Fruit fly (Drosophila melanogaster) whole organism, embryonic: ENCODE measurements around the gene CG42833.

Experiments used
- CG10543 ChIP-seq: fragments of 200-800 bp; sonication (Bioruptor generic); optimal IDR thresholded peaks from 3 replicates; lab custom pipeline; 2017; ENCODE audit warnings: missing biosample characterization, mild to moderate bottlenecking, missing genetic modification characterization, moderate library complexity
- CG10654 ChIP-seq: fragments of 200-800 bp; sonication (Bioruptor generic); optimal IDR thresholded peaks from 2 replicates; lab custom pipeline; 2016; ENCODE audit warnings: missing biosample characterization, missing genetic modification characterization
- CG11504 ChIP-seq: fragments of 200-800 bp; sonication (Bioruptor generic); optimal IDR thresholded peaks from 3 replicates; lab custom pipeline; 2019; ENCODE audit warnings: missing biosample characterization, mild to moderate bottlenecking, missing genetic modification characterization, moderate library complexity
- CG12104 ChIP-seq: fragments of 200-800 bp; sonication (Bioruptor generic); optimal IDR thresholded peaks from 3 replicates; lab custom pipeline; 2016; ENCODE audit warnings: missing biosample characterization, missing genetic modification characterization
- CG12391 ChIP-seq: fragments of 200-800 bp; sonication (Bioruptor generic); optimal IDR thresholded peaks from 3 replicates; lab custom pipeline; 2018; ENCODE audit warnings: missing biosample characterization, mild to moderate bottlenecking, missing genetic modification characterization, moderate library complexity
- CG15073 ChIP-seq: fragments of 200-800 bp; sonication (Bioruptor generic); optimal IDR thresholded peaks from 2 replicates; lab custom pipeline; 2016; ENCODE audit warnings: missing biosample characterization, missing genetic modification characterization
- CG16779 ChIP-seq: fragments of 200-800 bp; sonication (Bioruptor generic); IDR thresholded peaks from 2 replicates; pipeline ENCODE4 v1.3.6; 2022; ENCODE audit warnings: missing biosample characterization, missing genetic modification characterization
- CG17829 ChIP-seq: fragments of 200-800 bp; optimal IDR thresholded peaks from 2 replicates; lab custom pipeline; 2019; ENCODE audit warnings: missing biosample characterization, mild to moderate bottlenecking, missing genetic modification characterization, moderate library complexity
- CG18599 ChIP-seq: fragments of 200-800 bp; sonication (Bioruptor generic); optimal IDR thresholded peaks from 3 replicates; lab custom pipeline; 2017; ENCODE audit warnings: missing biosample characterization, missing genetic modification characterization, mild to moderate bottlenecking, moderate library complexity, missing genetic modification reagents
- CG31365 ChIP-seq: fragments of 200-800 bp; sonication (Bioruptor generic); optimal IDR thresholded peaks from 2 replicates; lab custom pipeline; 2018; ENCODE audit warnings: missing biosample characterization, mild to moderate bottlenecking, missing genetic modification characterization
- CG4282 ChIP-seq: fragments of 200-800 bp; sonication (Bioruptor generic); optimal IDR thresholded peaks from 2 replicates; lab custom pipeline; 2016; ENCODE audit warnings: missing biosample characterization, missing genetic modification characterization
- CG4730 ChIP-seq: fragments of 200-800 bp; sonication (Bioruptor generic); IDR thresholded peaks from 2 replicates; pipeline ENCODE4 v1.3.6; 2022; ENCODE audit warnings: missing biosample characterization, missing genetic modification characterization
- CG7271 ChIP-seq: fragments of 200-800 bp; sonication (Bioruptor generic); optimal IDR thresholded peaks from 2 replicates; lab custom pipeline; 2018; ENCODE audit warnings: missing biosample characterization, mild to moderate bottlenecking, missing genetic modification characterization, moderate library complexity
- CG8359 ChIP-seq: fragments of 200-800 bp; sonication (Bioruptor generic); optimal IDR thresholded peaks from 2 replicates; lab custom pipeline; 2017; ENCODE audit warnings: missing biosample characterization, mild to moderate bottlenecking, missing genetic modification characterization, borderline replicate concordance
- CG8478 ChIP-seq: fragments of >200 bp; optimal IDR thresholded peaks from 2 replicates; lab custom pipeline; 2018
- CG9215 ChIP-seq: fragments of 200-800 bp; sonication (Bioruptor generic); IDR thresholded peaks from 2 replicates; pipeline ENCODE4 v1.3.6; 2022; ENCODE audit warnings: missing biosample characterization, missing genetic modification characterization
- CkIIα-i1 ChIP-seq: fragments of 200-800 bp; sonication (Bioruptor generic); IDR thresholded peaks from 2 replicates; pipeline ENCODE4 v1.3.6; 2022; ENCODE audit warnings: missing biosample characterization, missing genetic modification characterization
- Dref ChIP-seq: fragments of 200-800 bp; sonication (Bioruptor generic); IDR thresholded peaks from 2 replicates; pipeline ENCODE4 v1.3.6; 2022; ENCODE audit warnings: missing biosample characterization, missing genetic modification characterization
- E2f2 ChIP-seq: fragments of 200-800 bp; sonication (Bioruptor generic); IDR thresholded peaks from 2 replicates; pipeline ENCODE4 v1.3.6; 2022; ENCODE audit warnings: missing biosample characterization, missing genetic modification characterization
- Fer1 ChIP-seq: fragments of 200-800 bp; sonication (Bioruptor generic); optimal IDR thresholded peaks from 2 replicates; lab custom pipeline; 2017; ENCODE audit warnings: missing biosample characterization, mild to moderate bottlenecking, missing genetic modification characterization
- H15 ChIP-seq: fragments of 200-800 bp; sonication (Bioruptor generic); IDR thresholded peaks from 3 replicates; pipeline ENCODE4 v1.3.6; 2022; ENCODE audit warnings: missing biosample characterization, missing genetic modification characterization
- HmgD ChIP-seq: fragments of 200-800 bp; sonication (Bioruptor generic); optimal IDR thresholded peaks from 3 replicates; lab custom pipeline; 2016; ENCODE audit warnings: missing biosample characterization, missing genetic modification characterization
- Hsf ChIP-seq: fragments of 200-800 bp; sonication (Bioruptor generic); optimal IDR thresholded peaks from 3 replicates; lab custom pipeline; 2016; ENCODE audit warnings: missing biosample characterization, missing genetic modification characterization
- Lhr ChIP-seq: fragments of 200-800 bp; sonication (Bioruptor generic); optimal IDR thresholded peaks from 3 replicates; lab custom pipeline; 2017; ENCODE audit warnings: mild to moderate bottlenecking, missing biosample characterization, missing genetic modification reagents, missing genetic modification characterization
- MBD-R2 ChIP-seq: fragments of 200-800 bp; sonication (Bioruptor generic); IDR thresholded peaks from 2 replicates; pipeline ENCODE4 v1.3.6; 2022; ENCODE audit warnings: missing biosample characterization, missing genetic modification characterization
- Med ChIP-seq: fragments of 200-800 bp; sonication (Bioruptor generic); peaks from one replicate; lab custom pipeline; 2016; ENCODE audit warnings: missing biosample characterization, missing genetic modification characterization, mild to moderate bottlenecking, inconsistent platforms, moderate library complexity
- NK7.1 ChIP-seq: fragments of 200-800 bp; sonication (Bioruptor generic); optimal IDR thresholded peaks from 3 replicates; lab custom pipeline; 2016; ENCODE audit warnings: missing biosample characterization, missing genetic modification characterization
- Opbp ChIP-seq: fragments of 200-800 bp; sonication (Bioruptor generic); IDR thresholded peaks from 3 replicates; pipeline ENCODE4 v1.3.6; 2022; ENCODE audit warnings: missing biosample characterization, missing genetic modification characterization; ENCODE audit not compliant: partially characterized antibody
- Stat92E ChIP-seq, 3 experiments: fragments of >200 bp in 2 of 3; fragments of 200-800 bp in 1 of 3; sonication (Bioruptor generic) in 1 of 3; optimal IDR thresholded peaks; 2 replicates each; lab custom pipeline; 2017 to 2019; ENCODE audit warnings: missing biosample characterization in 3 of 3, missing genetic modification characterization in 3 of 3, mild to moderate bottlenecking in 1 of 3, moderate library complexity in 1 of 3
- Vsx1 ChIP-seq: fragments of 200-800 bp; sonication (Bioruptor generic); optimal IDR thresholded peaks from 2 replicates; lab custom pipeline; 2017; ENCODE audit warnings: missing biosample characterization, mild to moderate bottlenecking, missing genetic modification characterization, missing genetic modification reagents
- chif ChIP-seq, 2 experiments: fragments of 200-800 bp; sonication (Bioruptor generic); optimal IDR thresholded peaks; 3 replicates each; lab custom pipeline; 2016; ENCODE audit warnings: missing biosample characterization in 2 of 2, missing genetic modification characterization in 2 of 2
- ci ChIP-seq: fragments of 200-800 bp; sonication (Bioruptor generic); IDR thresholded peaks from 3 replicates; pipeline ENCODE4 v1.3.6; 2022; ENCODE audit warnings: missing biosample characterization, missing genetic modification characterization
- da ChIP-seq: fragments of 200-800 bp; sonication (Bioruptor generic); optimal IDR thresholded peaks from 2 replicates; lab custom pipeline; 2016; ENCODE audit warnings: missing biosample characterization, missing genetic modification characterization
- dati ChIP-seq: fragments of 200-800 bp; sonication (Bioruptor generic); IDR thresholded peaks from 2 replicates; pipeline ENCODE4 v1.3.6; 2022; ENCODE audit warnings: missing biosample characterization, missing genetic modification characterization
- dpn ChIP-seq, 2 experiments: fragments of 200-800 bp; sonication (Bioruptor generic); optimal IDR thresholded peaks; 3 replicates each; lab custom pipeline; 2016; ENCODE audit warnings: missing biosample characterization in 2 of 2, missing genetic modification characterization in 2 of 2
- ems ChIP-seq: fragments of 200-800 bp; sonication (Bioruptor generic); optimal IDR thresholded peaks from 3 replicates; lab custom pipeline; 2016; ENCODE audit warnings: missing biosample characterization, missing genetic modification characterization
- en ChIP-seq: fragments of 200-800 bp; sonication (Bioruptor generic); optimal IDR thresholded peaks from 2 replicates; lab custom pipeline; 2016; ENCODE audit warnings: missing biosample characterization, missing genetic modification characterization
- gro ChIP-seq: fragments of 200-800 bp; sonication (Bioruptor generic); optimal IDR thresholded peaks from 2 replicates; lab custom pipeline; 2016; ENCODE audit warnings: missing biosample characterization, missing genetic modification characterization
- gsb ChIP-seq: fragments of 200-800 bp; sonication (Bioruptor generic); IDR thresholded peaks from 2 replicates; pipeline ENCODE4 v1.3.6; 2022; ENCODE audit warnings: missing biosample characterization, missing genetic modification characterization
- jigr1 ChIP-seq: fragments of 200-800 bp; sonication (Bioruptor generic); IDR thresholded peaks from 3 replicates; pipeline ENCODE4 v1.3.6; 2022; ENCODE audit warnings: missing biosample characterization, missing genetic modification characterization
- jumu ChIP-seq: fragments of 200-800 bp; sonication (Bioruptor generic); optimal IDR thresholded peaks from 3 replicates; lab custom pipeline; 2016; ENCODE audit warnings: missing biosample characterization, missing genetic modification characterization
- ken ChIP-seq: fragments of 200-800 bp; sonication (Bioruptor generic); IDR thresholded peaks from 3 replicates; pipeline ENCODE4 v1.3.6; 2022; ENCODE audit warnings: missing biosample characterization, missing genetic modification characterization
- lbe ChIP-seq: fragments of 200-800 bp; sonication (Bioruptor generic); optimal IDR thresholded peaks from 2 replicates; lab custom pipeline; 2016; ENCODE audit warnings: missing biosample characterization, mild to moderate bottlenecking, missing genetic modification characterization
- mam ChIP-seq: fragments of 200-800 bp; sonication (Bioruptor generic); optimal IDR thresholded peaks from 3 replicates; lab custom pipeline; 2016; ENCODE audit warnings: missing biosample characterization, missing genetic modification characterization
- onecut ChIP-seq: fragments of 200-800 bp; sonication (Bioruptor generic); IDR thresholded peaks from 2 replicates; pipeline ENCODE4 v1.3.6; 2022; ENCODE audit warnings: missing biosample characterization, missing genetic modification characterization
- pnt ChIP-seq: fragments of 200-800 bp; sonication (Bioruptor generic); optimal IDR thresholded peaks from 3 replicates; lab custom pipeline; 2016; ENCODE audit warnings: missing biosample characterization, missing genetic modification characterization
- repo ChIP-seq: fragments of 200-800 bp; sonication (Bioruptor generic); optimal IDR thresholded peaks from 2 replicates; lab custom pipeline; 2016; ENCODE audit warnings: missing biosample characterization, missing genetic modification characterization
- salm ChIP-seq: fragments of 200-800 bp; sonication (Bioruptor generic); optimal IDR thresholded peaks from 2 replicates; lab custom pipeline; 2018; ENCODE audit warnings: missing biosample characterization, mild to moderate bottlenecking, missing genetic modification characterization
- sens-2 ChIP-seq: fragments of 200-800 bp; sonication (Bioruptor generic); IDR thresholded peaks from 2 replicates; pipeline ENCODE4 v1.3.6; 2022; ENCODE audit warnings: missing biosample characterization, missing genetic modification characterization
- slbo ChIP-seq: fragments of 200-800 bp; sonication (Bioruptor generic); IDR thresholded peaks from 2 replicates; pipeline ENCODE4 v1.3.6; 2022; ENCODE audit warnings: missing biosample characterization, missing genetic modification characterization
- sob ChIP-seq: fragments of 200-800 bp; sonication (Bioruptor generic); IDR thresholded peaks from 2 replicates; pipeline ENCODE4 v1.3.6; 2022; ENCODE audit warnings: missing biosample characterization, missing genetic modification characterization

Gene CG42833

dm6 chr3L:20247513-20248173, 47.8 kb downstream of the CG42833 start, which contains the start of gene rdgC (continued):
- TF ChIP-seq E2f2 (GFP tag; lab: Robert Waterston, UW) (peak; percentile 79), Stat92E (GFP tag; optimal IDR thresholded peaks at IDR 0.05; lab: Kevin White, UChicago) (no peak), repo (peak; percentile 95), jumu (GFP tag; lab: Kevin White, UChicago) (peak; percentile 95), Opbp (GFP tag; lab: Robert Waterston, UW) (no peak), onecut (GFP tag; lab: Robert Waterston, UW) (peak; percentile 92), ken (peak; percentile 94), jigr1 (GFP tag; lab: Robert Waterston, UW) (peak; percentile 90), gsb (peak; percentile 93), dpn (GFP tag; optimal IDR thresholded peaks at IDR 0.05; lab: Kevin White, UChicago) (peak; percentile 96), CG17829 (tag; lab: Kevin White, UChicago) (peak; percentile 95), CG10654 (peak; percentile 94), CG8359 (GFP tag; lab: Kevin White, UChicago) (peak; percentile 85), salm (peak; percentile 95), CG7271 (tag; lab: Kevin White, UChicago) (peak; percentile 63), Hsf (GFP tag; lab: Kevin White, UChicago) (peak; percentile 96), Dref (GFP tag; lab: Robert Waterston, UW) (0 out of 2 replicates have a peak, but pooled peaks have one; percentile 30), Med (peak; percentile 99), NK7.1 (peak; percentile 94), da (GFP tag; lab: Kevin White, UChicago) (peak; percentile 76), Lhr (GFP tag; lab: Kevin White, UChicago) (peak; percentile 70), en (GFP tag; lab: Kevin White, UChicago) (peak; percentile 92), CG4282 (GFP tag; lab: Kevin White, UChicago) (peak; percentile 82), CG12391 (tag; lab: Kevin White, UChicago) (peak; percentile 96), CG8478 (lab: Kevin White, UChicago) (no peak), CkIIα-i1 (GFP tag; lab: Robert Waterston, UW) (peak; percentile 93), CG12104 (peak; percentile 90), gro (GFP tag; lab: Kevin White, UChicago) (peak; percentile 96), Fer1 (peak; percentile 96), Vsx1 (GFP tag; lab: Kevin White, UChicago) (peak; percentile 83), lbe (GFP tag; lab: Kevin White, UChicago) (peak; percentile 54), H15 (peak; percentile 95), HmgD (peak; percentile 95), CG15073 (GFP tag; lab: Kevin White, UChicago) (peak; percentile 52), sob (GFP tag; lab: Robert Waterston, UW) (peak; percentile 97), CG9215 (peak; percentile 92), ci (GFP tag; lab: Robert Waterston, UW) (peak; percentile 99), sens-2 (GFP tag; lab: Robert Waterston, UW) (peak; percentile 88), CG31365 (peak; percentile 89), pnt (GFP tag; lab: Kevin White, UChicago) (peak; percentile 96), CG16779 (GFP tag; lab: Robert Waterston, UW) (peak; percentile 89), slbo (GFP tag; lab: Robert Waterston, UW) (peak; percentile 97), CG18599 (GFP tag; lab: Kevin White, UChicago) (peak; percentile 98), dati (peak; percentile 94), CG11504 (tag; lab: Kevin White, UChicago) (peak; percentile 96), MBD-R2 (peak; percentile 89), ems (peak; percentile 94), CG10543 (GFP tag; lab: Kevin White, UChicago) (peak; percentile 77), chif (GFP tag; optimal IDR thresholded peaks at IDR 0.05; lab: Kevin White, UChicago) (peak; percentile 92 to 96), CG4730 (GFP tag; lab: Robert Waterston, UW) (peak; percentile 96), mam (GFP tag; lab: Kevin White, UChicago) (peak; percentile 97)
